Fruit fly (Drosophila melanogaster) whole organism, embryonic: Measurements from ENCODE around the gene CG32271.
A peak's percentile ranks its signal among the peaks of the same experiment; 100 is the strongest.

Experiments
- CG10462 ChIP-seq: fragments of 200-800 bp; sonication (Bioruptor generic); optimal IDR thresholded peaks from 2 replicates; lab custom pipeline; 2016; ENCODE audit warnings: missing biosample characterization, missing genetic modification characterization
- CG11504 ChIP-seq: fragments of 200-800 bp; sonication (Bioruptor generic); optimal IDR thresholded peaks from 3 replicates; lab custom pipeline; 2019; ENCODE audit warnings: missing biosample characterization, mild to moderate bottlenecking, missing genetic modification characterization, moderate library complexity
- CG17385 ChIP-seq: fragments of 200-800 bp; sonication (Bioruptor generic); optimal IDR thresholded peaks from 3 replicates; lab custom pipeline; 2018; ENCODE audit warnings: missing biosample characterization, mild to moderate bottlenecking, missing genetic modification characterization
- CG2129 ChIP-seq: fragments of 200-800 bp; sonication (Bioruptor generic); IDR thresholded peaks from 2 replicates; pipeline ENCODE4 v1.3.6; 2022; ENCODE audit warnings: missing biosample characterization, missing genetic modification characterization; ENCODE audit not compliant: partially characterized antibody
- CG2678 ChIP-seq: fragments of 200-800 bp; sonication (Bioruptor generic); optimal IDR thresholded peaks from 3 replicates; lab custom pipeline; 2019; ENCODE audit warnings: missing biosample characterization, mild to moderate bottlenecking, missing genetic modification characterization, moderate library complexity
- CG2875 ChIP-seq: fragments of 200-800 bp; sonication (Bioruptor generic); optimal IDR thresholded peaks from 2 replicates; lab custom pipeline; 2017; ENCODE audit warnings: missing biosample characterization, mild to moderate bottlenecking, missing genetic modification characterization, missing genetic modification reagents
- CG31388 ChIP-seq: fragments of 200-800 bp; sonication (Bioruptor generic); optimal IDR thresholded peaks from 2 replicates; lab custom pipeline; 2016; ENCODE audit warnings: missing biosample characterization, missing genetic modification characterization
- CG3281 ChIP-seq: fragments of 200-800 bp; sonication (Bioruptor generic); optimal IDR thresholded peaks from 3 replicates; lab custom pipeline; 2017; ENCODE audit warnings: missing biosample characterization, mild to moderate bottlenecking, missing genetic modification characterization
- CG33557 ChIP-seq: fragments of 200-800 bp; sonication (Bioruptor generic); optimal IDR thresholded peaks from 2 replicates; lab custom pipeline; 2019; ENCODE audit warnings: missing biosample characterization, mild to moderate bottlenecking, missing genetic modification characterization, moderate library complexity
- CG4404 ChIP-seq: fragments of 200-800 bp; sonication (Bioruptor generic); IDR thresholded peaks from 2 replicates; pipeline ENCODE4 v1.3.6; 2022; ENCODE audit warnings: missing biosample characterization, missing genetic modification characterization
- CG4424 ChIP-seq: fragments of 200-800 bp; sonication (Bioruptor generic); optimal IDR thresholded peaks from 3 replicates; lab custom pipeline; 2016; ENCODE audit warnings: missing biosample characterization, missing genetic modification characterization
- CG6854 ChIP-seq: fragments of 200-800 bp; sonication (Bioruptor generic); optimal IDR thresholded peaks from 3 replicates; lab custom pipeline; 2017; ENCODE audit warnings: missing biosample characterization, mild to moderate bottlenecking, missing genetic modification characterization
- CG7556 ChIP-seq: fragments of 200-800 bp; sonication (Bioruptor generic); optimal IDR thresholded peaks from 2 replicates; lab custom pipeline; 2017; ENCODE audit warnings: missing biosample characterization, mild to moderate bottlenecking, missing genetic modification characterization
- CG8089 ChIP-seq: fragments of 200-800 bp; sonication (Bioruptor generic); optimal IDR thresholded peaks from 3 replicates; lab custom pipeline; 2016; ENCODE audit warnings: missing biosample characterization, missing genetic modification characterization
- CG8478 ChIP-seq: fragments of >200 bp; optimal IDR thresholded peaks from 2 replicates; lab custom pipeline; 2018
- CG8765 ChIP-seq: fragments of 200-800 bp; sonication (Bioruptor generic); IDR thresholded peaks from 2 replicates; pipeline ENCODE4 v1.3.6; 2022; ENCODE audit warnings: missing biosample characterization, missing genetic modification characterization
- CG8944 ChIP-seq: fragments of 200-800 bp; sonication (Bioruptor generic); optimal IDR thresholded peaks from 3 replicates; lab custom pipeline; 2016; ENCODE audit warnings: missing biosample characterization, missing genetic modification characterization
- CG9727 ChIP-seq: fragments of 200-800 bp; sonication (Bioruptor generic); optimal IDR thresholded peaks from 3 replicates; lab custom pipeline; 2017; ENCODE audit warnings: missing biosample characterization, mild to moderate bottlenecking, missing genetic modification characterization
- CG9817 ChIP-seq: fragments of 200-800 bp; sonication (Bioruptor generic); optimal IDR thresholded peaks from 2 replicates; lab custom pipeline; 2018; ENCODE audit warnings: missing biosample characterization, mild to moderate bottlenecking, missing genetic modification characterization, moderate library complexity
- Dbx ChIP-seq: fragments of 200-800 bp; sonication (Bioruptor generic); IDR thresholded peaks from 3 replicates; pipeline ENCODE4 v1.3.6; 2022; ENCODE audit warnings: missing biosample characterization, missing genetic modification characterization
- Elba2 ChIP-seq: fragments of 200-800 bp; sonication (Bioruptor generic); optimal IDR thresholded peaks from 3 replicates; lab custom pipeline; 2016; ENCODE audit warnings: missing biosample characterization, missing genetic modification characterization
- Fer1 ChIP-seq: fragments of 200-800 bp; sonication (Bioruptor generic); optimal IDR thresholded peaks from 2 replicates; lab custom pipeline; 2017; ENCODE audit warnings: missing biosample characterization, mild to moderate bottlenecking, missing genetic modification characterization
- HLH4C ChIP-seq: fragments of 200-800 bp; sonication (Bioruptor generic); IDR thresholded peaks from 3 replicates; pipeline ENCODE4 v1.3.6; 2022; ENCODE audit warnings: missing biosample characterization, missing genetic modification characterization; ENCODE audit not compliant: partially characterized antibody
- Hand ChIP-seq: fragments of 200-800 bp; sonication (Bioruptor generic); optimal IDR thresholded peaks from 2 replicates; lab custom pipeline; 2017; ENCODE audit warnings: mild to moderate bottlenecking, missing biosample characterization, missing genetic modification reagents, missing genetic modification characterization
- Hmr ChIP-seq: fragments of 200-800 bp; sonication (Bioruptor generic); optimal IDR thresholded peaks from 3 replicates; lab custom pipeline; 2017; ENCODE audit warnings: mild to moderate bottlenecking, missing biosample characterization, missing genetic modification reagents, missing genetic modification characterization
- Hr51 ChIP-seq, 2 experiments: fragments of 200-800 bp; sonication (Bioruptor generic); optimal IDR thresholded peaks; 2 replicates in 1 of 2; 3 replicates in 1 of 2; lab custom pipeline; 2016 to 2018; ENCODE audit warnings: missing biosample characterization in 2 of 2, missing genetic modification characterization in 2 of 2, mild to moderate bottlenecking in 1 of 2, moderate library complexity in 1 of 2
- Kr ChIP-seq: fragments of 200-800 bp; sonication (Bioruptor generic); optimal IDR thresholded peaks from 2 replicates; lab custom pipeline; 2017; ENCODE audit warnings: missing biosample characterization, mild to moderate bottlenecking, missing genetic modification characterization
- MBD-R2 ChIP-seq: fragments of 200-800 bp; sonication (Bioruptor generic); IDR thresholded peaks from 2 replicates; pipeline ENCODE4 v1.3.6; 2022; ENCODE audit warnings: missing biosample characterization, missing genetic modification characterization
- NFAT ChIP-seq: fragments of 200-800 bp; sonication (Bioruptor generic); IDR thresholded peaks from 2 replicates; pipeline ENCODE4 v1.3.6; 2022; ENCODE audit warnings: missing biosample characterization, missing genetic modification characterization
- Ravus ChIP-seq: fragments of 200-800 bp; sonication (Bioruptor generic); IDR thresholded peaks from 2 replicates; pipeline ENCODE4 v1.3.6; 2022; ENCODE audit warnings: missing biosample characterization, missing genetic modification characterization
- Sox100B ChIP-seq: fragments of 200-800 bp; sonication (Bioruptor generic); optimal IDR thresholded peaks from 3 replicates; lab custom pipeline; 2018; ENCODE audit warnings: missing biosample characterization, mild to moderate bottlenecking, missing genetic modification characterization
- Usf ChIP-seq: fragments of 200-800 bp; sonication (Bioruptor generic); optimal IDR thresholded peaks from 2 replicates; lab custom pipeline; 2017; ENCODE audit warnings: missing genotype, missing biosample characterization, missing genetic modification characterization
- Xbp1 ChIP-seq: fragments of 200-800 bp; sonication (Bioruptor generic); optimal IDR thresholded peaks from 3 replicates; lab custom pipeline; 2016; ENCODE audit warnings: missing biosample characterization, mild to moderate bottlenecking, missing genetic modification characterization
- al ChIP-seq: fragments of 200-800 bp; sonication (Bioruptor generic); IDR thresholded peaks from 2 replicates; pipeline ENCODE4 v1.3.6; 2022; ENCODE audit warnings: missing biosample characterization, missing genetic modification characterization
- btn ChIP-seq: fragments of 200-800 bp; sonication (Bioruptor generic); optimal IDR thresholded peaks from 2 replicates; lab custom pipeline; 2016; ENCODE audit warnings: missing biosample characterization, missing genetic modification characterization
- crp ChIP-seq, 2 experiments: fragments of 200-800 bp; sonication (Bioruptor generic); optimal IDR thresholded peaks; 2 replicates in 1 of 2; 3 replicates in 1 of 2; lab custom pipeline; 2017; ENCODE audit warnings: missing biosample characterization in 2 of 2, missing genetic modification characterization in 2 of 2, mild to moderate bottlenecking in 1 of 2, moderate library complexity in 1 of 2
- dmrt11E ChIP-seq: fragments of 200-800 bp; sonication (Bioruptor generic); optimal IDR thresholded peaks from 3 replicates; lab custom pipeline; 2018; ENCODE audit warnings: missing biosample characterization, mild to moderate bottlenecking, missing genetic modification characterization, moderate library complexity
- en ChIP-seq: fragments of 200-800 bp; sonication (Bioruptor generic); optimal IDR thresholded peaks from 2 replicates; lab custom pipeline; 2016; ENCODE audit warnings: missing biosample characterization, missing genetic modification characterization
- fd102C ChIP-seq: fragments of 200-800 bp; sonication (Bioruptor generic); optimal IDR thresholded peaks from 2 replicates; lab custom pipeline; 2018; ENCODE audit warnings: missing biosample characterization, mild to moderate bottlenecking, missing genetic modification characterization, moderate library complexity
- fd3F ChIP-seq: fragments of 200-800 bp; sonication (Bioruptor generic); optimal IDR thresholded peaks from 2 replicates; lab custom pipeline; 2018; ENCODE audit warnings: missing biosample characterization, mild to moderate bottlenecking, missing genetic modification characterization, moderate library complexity
- fu2 ChIP-seq: fragments of 200-800 bp; sonication (Bioruptor generic); optimal IDR thresholded peaks from 2 replicates; lab custom pipeline; 2016; ENCODE audit warnings: missing biosample characterization, missing genetic modification characterization
- gro ChIP-seq: fragments of 200-800 bp; sonication (Bioruptor generic); optimal IDR thresholded peaks from 2 replicates; lab custom pipeline; 2016; ENCODE audit warnings: missing biosample characterization, missing genetic modification characterization
- ham ChIP-seq: fragments of 200-800 bp; sonication (Bioruptor generic); IDR thresholded peaks from 2 replicates; pipeline ENCODE4 v1.3.6; 2022; ENCODE audit warnings: missing biosample characterization, missing genetic modification characterization
- hbn ChIP-seq: fragments of 200-800 bp; sonication (Bioruptor generic); IDR thresholded peaks from 2 replicates; pipeline ENCODE4 v1.3.6; 2022; ENCODE audit warnings: missing biosample characterization, missing genetic modification characterization; ENCODE audit not compliant: partially characterized antibody
- hth ChIP-seq: fragments of >200 bp; optimal IDR thresholded peaks from 2 replicates; lab custom pipeline; 2017; ENCODE audit warnings: inconsistent platforms
- lola ChIP-seq, 3 experiments: fragments of >200 bp in 2 of 3; fragments of 200-800 bp in 1 of 3; sonication (Bioruptor generic) in 1 of 3; optimal IDR thresholded peaks; 2 replicates each; lab custom pipeline; 2017 to 2019; ENCODE audit warnings: missing biosample characterization in 3 of 3, missing genetic modification characterization in 3 of 3, mild to moderate bottlenecking in 1 of 3, moderate library complexity in 1 of 3
- sima ChIP-seq: fragments of 200-800 bp; sonication (Bioruptor generic); optimal IDR thresholded peaks from 2 replicates; lab custom pipeline; 2016; ENCODE audit warnings: missing biosample characterization, missing genetic modification characterization
- sug ChIP-seq: fragments of 200-800 bp; optimal IDR thresholded peaks from 2 replicates; lab custom pipeline; 2019; ENCODE audit warnings: missing biosample characterization, mild to moderate bottlenecking, missing genetic modification characterization, moderate library complexity
- trem ChIP-seq: fragments of 200-800 bp; optimal IDR thresholded peaks from 3 replicates; lab custom pipeline; 2019; ENCODE audit warnings: missing biosample characterization, mild to moderate bottlenecking, missing genetic modification characterization, moderate library complexity
- twi ChIP-seq: fragments of 200-800 bp; optimal IDR thresholded peaks from 2 replicates; lab custom pipeline; 2019; ENCODE audit warnings: missing biosample characterization, mild to moderate bottlenecking, missing genetic modification characterization, moderate library complexity
- z ChIP-seq: fragments of 200-800 bp; sonication (Bioruptor generic); IDR thresholded peaks from 3 replicates; pipeline ENCODE4 v1.3.6; 2022; ENCODE audit warnings: missing biosample characterization, missing genetic modification characterization

CG32271 gene

dm6 chr3L:3194059-3194458 lies 8.9 kb downstream of the CG32271 start (continued):
- TF ChIP-seq gro (peak; percentile 42), twi (tag; lab: Kevin White, UChicago) (peak; percentile 77), CG9727 (GFP tag; lab: Kevin White, UChicago) (peak; percentile 94), Hand (GFP tag; lab: Kevin White, UChicago) (peak; percentile 90), NFAT (GFP tag; lab: Robert Waterston, UW) (peak; percentile 87), Usf (GFP tag; lab: Kevin White, UChicago) (peak; percentile 39), dmrt11E (peak; percentile 93), z (GFP tag; lab: Robert Waterston, UW) (0 out of 3 replicates have a peak, but pooled peaks have one; percentile 32), btn (GFP tag; lab: Kevin White, UChicago) (no peak), CG8089 (no peak), CG4404 (peak; percentile 86), CG17385 (GFP tag; lab: Kevin White, UChicago) (peak; percentile 92), al (peak; percentile 80), lola (GFP tag; optimal IDR thresholded peaks at IDR 0.05; lab: Kevin White, UChicago) (peak in 1 of 3 experiments; percentile 88), CG10462 (GFP tag; lab: Kevin White, UChicago) (peak; percentile 80), CG4424 (GFP tag; lab: Kevin White, UChicago) (peak; percentile 88), Elba2 (GFP tag; lab: Kevin White, UChicago) (peak; percentile 55), CG2678 (tag; lab: Kevin White, UChicago) (peak; percentile 96), CG8478 (lab: Kevin White, UChicago) (no peak), Sox100B (GFP tag; lab: Kevin White, UChicago) (peak; percentile 93), sima (GFP tag; lab: Kevin White, UChicago) (no peak), trem (tag; lab: Kevin White, UChicago) (peak; percentile 88), crp (GFP tag; optimal IDR thresholded peaks at IDR 0.05; lab: Kevin White, UChicago) (peak in 1 of 2 experiments; percentile 53), en (GFP tag; lab: Kevin White, UChicago) (peak; percentile 24), Ravus (GFP tag; lab: Robert Waterston, UW) (peak; percentile 82), CG9817 (tag; lab: Kevin White, UChicago) (peak; percentile 82), sug (tag; lab: Kevin White, UChicago) (peak; percentile 75), CG33557 (GFP tag; lab: Kevin White, UChicago) (peak; percentile 79), fd3F (peak; percentile 91), hth (lab: Kevin White, UChicago) (no peak), CG31388 (GFP tag; lab: Kevin White, UChicago) (peak; percentile 64), Hr51 (GFP tag; optimal IDR thresholded peaks at IDR 0.05; lab: Kevin White, UChicago) (peak; percentile 72 to 95), CG8765 (GFP tag; lab: Robert Waterston, UW) (peak; percentile 81), Xbp1 (GFP tag; lab: Kevin White, UChicago) (peak; percentile 93), HLH4C (no peak), Kr (GFP tag; lab: Kevin White, UChicago) (no peak), CG8944 (peak; percentile 31), fd102C (GFP tag; lab: Kevin White, UChicago) (peak; percentile 85), Dbx (GFP tag; lab: Robert Waterston, UW) (peak; percentile 92), CG3281 (GFP tag; lab: Kevin White, UChicago) (peak; percentile 93), Fer1 (GFP tag; lab: Kevin White, UChicago) (peak; percentile 94), ham (GFP tag; lab: Robert Waterston, UW) (no peak), MBD-R2 (GFP tag; lab: Robert Waterston, UW) (peak; percentile 76), CG2129 (no peak), hbn (GFP tag; lab: Robert Waterston, UW) (no peak), CG7556 (GFP tag; lab: Kevin White, UChicago) (peak; percentile 92), CG6854 (GFP tag; lab: Kevin White, UChicago) (peak; percentile 88), CG2875 (GFP tag; lab: Kevin White, UChicago) (peak; percentile 91), Hmr (GFP tag; lab: Kevin White, UChicago) (peak; percentile 94), fu2 (GFP tag; lab: Kevin White, UChicago) (peak; percentile 14), CG11504 (tag; lab: Kevin White, UChicago) (peak; percentile 95)
